Fruit fly (Drosophila melanogaster) whole organism, embryonic: ENCODE results near the gene CG14535.

Experiments
- Ada2b ChIP-seq: fragments of 200-800 bp; sonication (Bioruptor generic); IDR thresholded peaks from 2 replicates; pipeline ENCODE4 v1.3.6; 2022; ENCODE audit warnings: missing biosample characterization, missing genetic modification characterization
- Aef1 ChIP-seq: fragments of 200-800 bp; sonication (Bioruptor generic); IDR thresholded peaks from 3 replicates; pipeline ENCODE4 v1.3.6; 2022; ENCODE audit warnings: missing biosample characterization, missing genetic modification characterization
- B-H2 ChIP-seq: fragments of 200-800 bp; sonication (Bioruptor generic); optimal IDR thresholded peaks from 2 replicates; lab custom pipeline; 2018; ENCODE audit warnings: missing biosample characterization, mild to moderate bottlenecking, missing genetic modification characterization
- BEAF-32 ChIP-seq: fragments of 200-800 bp; sonication (Bioruptor generic); optimal IDR thresholded peaks from 3 replicates; lab custom pipeline; 2017; ENCODE audit warnings: missing biosample characterization, missing genetic modification characterization, mild to moderate bottlenecking, moderate library complexity, missing genetic modification reagents
- CG11247 ChIP-seq: fragments of 200-800 bp; sonication (Bioruptor generic); IDR thresholded peaks from 2 replicates; pipeline ENCODE4 v1.3.6; 2022; ENCODE audit warnings: missing biosample characterization, missing genetic modification characterization
- CG12299 ChIP-seq: fragments of 200-800 bp; sonication (Bioruptor generic); optimal IDR thresholded peaks from 2 replicates; lab custom pipeline; 2018; ENCODE audit warnings: missing biosample characterization, mild to moderate bottlenecking, missing genetic modification characterization
- CG12769 ChIP-seq: fragments of 200-800 bp; sonication (Bioruptor generic); optimal IDR thresholded peaks from 2 replicates; lab custom pipeline; 2019; ENCODE audit warnings: missing biosample characterization, mild to moderate bottlenecking, missing genetic modification characterization, moderate library complexity
- CG17361 ChIP-seq: fragments of 200-800 bp; sonication (Bioruptor generic); IDR thresholded peaks from 3 replicates; pipeline ENCODE4 v1.3.6; 2022; ENCODE audit warnings: missing biosample characterization, missing genetic modification characterization
- CG1792 ChIP-seq: fragments of 200-800 bp; sonication (Bioruptor generic); optimal IDR thresholded peaks from 2 replicates; lab custom pipeline; 2016; ENCODE audit warnings: missing biosample characterization, missing genetic modification characterization
- CG31388 ChIP-seq: fragments of 200-800 bp; sonication (Bioruptor generic); optimal IDR thresholded peaks from 2 replicates; lab custom pipeline; 2016; ENCODE audit warnings: missing biosample characterization, missing genetic modification characterization
- CG31441 ChIP-seq: fragments of 200-800 bp; sonication (Bioruptor generic); IDR thresholded peaks from 2 replicates; pipeline ENCODE4 v1.3.6; 2022; ENCODE audit warnings: missing biosample characterization, missing genetic modification characterization
- CG4360 ChIP-seq: fragments of 200-800 bp; sonication (Bioruptor generic); IDR thresholded peaks from 2 replicates; pipeline ENCODE4 v1.3.6; 2022; ENCODE audit warnings: missing biosample characterization, missing genetic modification characterization
- CG7745 ChIP-seq: fragments of 200-800 bp; sonication (Bioruptor generic); optimal IDR thresholded peaks from 2 replicates; lab custom pipeline; 2018; ENCODE audit warnings: missing biosample characterization, mild to moderate bottlenecking, missing genetic modification characterization, moderate library complexity
- CG7963 ChIP-seq: fragments of 200-800 bp; sonication (Bioruptor generic); IDR thresholded peaks from 3 replicates; pipeline ENCODE4 v1.3.6; 2022; ENCODE audit warnings: missing biosample characterization, missing genetic modification characterization; ENCODE audit not compliant: partially characterized antibody
- CG9215 ChIP-seq: fragments of 200-800 bp; sonication (Bioruptor generic); IDR thresholded peaks from 2 replicates; pipeline ENCODE4 v1.3.6; 2022; ENCODE audit warnings: missing biosample characterization, missing genetic modification characterization
- CoRest ChIP-seq: fragments of 200-800 bp; sonication (Bioruptor generic); optimal IDR thresholded peaks from 3 replicates; lab custom pipeline; 2018; ENCODE audit warnings: missing biosample characterization, mild to moderate bottlenecking, missing genetic modification characterization, moderate library complexity
- CrebB ChIP-seq: fragments of 200-800 bp; sonication (Bioruptor generic); optimal IDR thresholded peaks from 3 replicates; lab custom pipeline; 2018; ENCODE audit warnings: missing biosample characterization, mild to moderate bottlenecking, missing genetic modification characterization
- Dbx ChIP-seq: fragments of 200-800 bp; sonication (Bioruptor generic); IDR thresholded peaks from 3 replicates; pipeline ENCODE4 v1.3.6; 2022; ENCODE audit warnings: missing biosample characterization, missing genetic modification characterization
- ERR ChIP-seq: fragments of 200-800 bp; sonication (Bioruptor generic); optimal IDR thresholded peaks from 2 replicates; lab custom pipeline; 2016; ENCODE audit warnings: missing biosample characterization, missing genetic modification characterization
- Eip74EF ChIP-seq, 2 experiments: fragments of 200-800 bp in 1 of 2; fragments of >200 bp in 1 of 2; sonication (Bioruptor generic) in 1 of 2; optimal IDR thresholded peaks; 2 replicates each; lab custom pipeline; 2017 to 2019; ENCODE audit warnings: missing biosample characterization in 2 of 2, missing genetic modification characterization in 2 of 2, mild to moderate bottlenecking in 1 of 2, moderate library complexity in 1 of 2
- Max ChIP-seq: fragments of 200-800 bp; sonication (Bioruptor generic); optimal IDR thresholded peaks from 2 replicates; lab custom pipeline; 2016; ENCODE audit warnings: missing biosample characterization, mild to moderate bottlenecking, missing genetic modification characterization
- NFAT ChIP-seq: fragments of 200-800 bp; sonication (Bioruptor generic); IDR thresholded peaks from 2 replicates; pipeline ENCODE4 v1.3.6; 2022; ENCODE audit warnings: missing biosample characterization, missing genetic modification characterization
- Oli ChIP-seq: fragments of 200-800 bp; sonication (Bioruptor generic); optimal IDR thresholded peaks from 2 replicates; lab custom pipeline; 2018; ENCODE audit warnings: missing biosample characterization, mild to moderate bottlenecking, missing genetic modification characterization, moderate library complexity
- PHDP ChIP-seq: fragments of 200-800 bp; sonication (Bioruptor generic); optimal IDR thresholded peaks from 3 replicates; lab custom pipeline; 2018; ENCODE audit warnings: missing biosample characterization, mild to moderate bottlenecking, missing genetic modification characterization, moderate library complexity
- Scr ChIP-seq: fragments of 200-800 bp; sonication (Bioruptor generic); IDR thresholded peaks from 2 replicates; pipeline ENCODE4 v1.3.6; 2022; ENCODE audit warnings: missing biosample characterization, missing genetic modification characterization; ENCODE audit not compliant: partially characterized antibody
- Sox100B ChIP-seq: fragments of 200-800 bp; sonication (Bioruptor generic); optimal IDR thresholded peaks from 3 replicates; lab custom pipeline; 2018; ENCODE audit warnings: missing biosample characterization, mild to moderate bottlenecking, missing genetic modification characterization
- Stat92E ChIP-seq, 3 experiments: fragments of >200 bp in 2 of 3; fragments of 200-800 bp in 1 of 3; sonication (Bioruptor generic) in 1 of 3; optimal IDR thresholded peaks; 2 replicates each; lab custom pipeline; 2017 to 2019; ENCODE audit warnings: missing biosample characterization in 3 of 3, missing genetic modification characterization in 3 of 3, mild to moderate bottlenecking in 1 of 3, moderate library complexity in 1 of 3
- TFAM ChIP-seq: fragments of 200-800 bp; sonication (Bioruptor generic); optimal IDR thresholded peaks from 2 replicates; lab custom pipeline; 2017; ENCODE audit warnings: missing biosample characterization, missing genetic modification characterization, inconsistent platforms
- Taf1 ChIP-seq: fragments of 200-800 bp; sonication (Bioruptor generic); IDR thresholded peaks from 2 replicates; pipeline ENCODE4 v1.3.6; 2022; ENCODE audit warnings: missing biosample characterization, missing genetic modification characterization
- Usf ChIP-seq: fragments of 200-800 bp; sonication (Bioruptor generic); optimal IDR thresholded peaks from 2 replicates; lab custom pipeline; 2017; ENCODE audit warnings: missing genotype, missing biosample characterization, missing genetic modification characterization
- Xbp1 ChIP-seq: fragments of 200-800 bp; sonication (Bioruptor generic); optimal IDR thresholded peaks from 3 replicates; lab custom pipeline; 2016; ENCODE audit warnings: missing biosample characterization, mild to moderate bottlenecking, missing genetic modification characterization
- amos ChIP-seq: fragments of 200-800 bp; sonication (Bioruptor generic); IDR thresholded peaks from 2 replicates; pipeline ENCODE4 v1.3.6; 2022; ENCODE audit warnings: missing biosample characterization, missing genetic modification characterization; ENCODE audit not compliant: partially characterized antibody
- ara ChIP-seq: fragments of 200-800 bp; sonication (Bioruptor generic); IDR thresholded peaks from 2 replicates; pipeline ENCODE4 v1.3.6; 2022; ENCODE audit warnings: missing biosample characterization, missing genetic modification characterization
- br ChIP-seq: fragments of >200 bp; optimal IDR thresholded peaks from 2 replicates; lab custom pipeline; 2017
- cad ChIP-seq: fragments of >200 bp; optimal IDR thresholded peaks from 2 replicates; lab custom pipeline; 2017; ENCODE audit warnings: missing biosample characterization, missing genetic modification characterization
- chinmo ChIP-seq: fragments of 200-800 bp; sonication (Bioruptor generic); IDR thresholded peaks from 4 replicates; pipeline ENCODE4 v1.3.6; 2022; ENCODE audit warnings: missing biosample characterization, missing genetic modification characterization; ENCODE audit not compliant: partially characterized antibody
- danr ChIP-seq: fragments of 200-800 bp; sonication (Bioruptor generic); IDR thresholded peaks from 2 replicates; pipeline ENCODE4 v1.3.6; 2022; ENCODE audit warnings: missing biosample characterization, missing genetic modification characterization
- fru ChIP-seq: fragments of >200 bp; optimal IDR thresholded peaks from 2 replicates; lab custom pipeline; 2017
- grau ChIP-seq: fragments of 200-800 bp; optimal IDR thresholded peaks from 3 replicates; lab custom pipeline; 2019; ENCODE audit warnings: missing biosample characterization, mild to moderate bottlenecking, missing genetic modification characterization, moderate library complexity
- nerfin-1 ChIP-seq: fragments of 200-800 bp; sonication (Bioruptor generic); optimal IDR thresholded peaks from 3 replicates; lab custom pipeline; 2019; ENCODE audit warnings: missing biosample characterization, mild to moderate bottlenecking, missing genetic modification characterization, moderate library complexity
- otp ChIP-seq: fragments of 200-800 bp; sonication (Bioruptor generic); IDR thresholded peaks from 3 replicates; pipeline ENCODE4, ENCODE4 v1.3.6; 2022; ENCODE audit warnings: missing biosample characterization, missing genetic modification characterization
- pnt ChIP-seq: fragments of 200-800 bp; sonication (Bioruptor generic); optimal IDR thresholded peaks from 3 replicates; lab custom pipeline; 2016; ENCODE audit warnings: missing biosample characterization, missing genetic modification characterization
- prd ChIP-seq, 3 experiments: fragments of >200 bp in 2 of 3; fragments of 200-800 bp in 1 of 3; sonication (Bioruptor generic) in 1 of 3; optimal IDR thresholded peaks in 2 of 3; IDR thresholded peaks in 1 of 3; 2 replicates in 2 of 3; 3 replicates in 1 of 3; pipeline versions ENCODE4 v1.3.6 to Lab custom; 2017 to 2022; ENCODE audit warnings: missing biosample characterization in 1 of 3, missing genetic modification characterization in 1 of 3
- sc ChIP-seq, 3 experiments: fragments of >200 bp in 2 of 3; fragments of 200-800 bp in 1 of 3; sonication (Bioruptor generic) in 1 of 3; optimal IDR thresholded peaks; 2 replicates in 2 of 3; 3 replicates in 1 of 3; lab custom pipeline; 2017; ENCODE audit warnings: mild to moderate bottlenecking in 1 of 3, missing biosample characterization in 1 of 3, missing genetic modification characterization in 1 of 3, missing genetic modification reagents in 1 of 3
- scrt ChIP-seq: fragments of 200-800 bp; sonication (Bioruptor generic); optimal IDR thresholded peaks from 2 replicates; lab custom pipeline; 2018; ENCODE audit warnings: missing biosample characterization, mild to moderate bottlenecking, missing genetic modification characterization, moderate library complexity
- unpg ChIP-seq: fragments of 200-800 bp; sonication (Bioruptor generic); optimal IDR thresholded peaks from 3 replicates; lab custom pipeline; 2018; ENCODE audit warnings: missing biosample characterization, mild to moderate bottlenecking, missing genetic modification characterization, moderate library complexity
- zen2 ChIP-seq: fragments of 200-800 bp; sonication (Bioruptor generic); IDR thresholded peaks from 3 replicates; pipeline ENCODE4 v1.3.6; 2022; ENCODE audit warnings: missing biosample characterization, missing genetic modification characterization; ENCODE audit not compliant: partially characterized antibody
- zfh1 ChIP-seq: fragments of 200-800 bp; sonication (Bioruptor generic); IDR thresholded peaks from 3 replicates; pipeline ENCODE4 v1.3.6; 2022; ENCODE audit warnings: missing biosample characterization, missing genetic modification characterization

Gene CG14535

DNA sequence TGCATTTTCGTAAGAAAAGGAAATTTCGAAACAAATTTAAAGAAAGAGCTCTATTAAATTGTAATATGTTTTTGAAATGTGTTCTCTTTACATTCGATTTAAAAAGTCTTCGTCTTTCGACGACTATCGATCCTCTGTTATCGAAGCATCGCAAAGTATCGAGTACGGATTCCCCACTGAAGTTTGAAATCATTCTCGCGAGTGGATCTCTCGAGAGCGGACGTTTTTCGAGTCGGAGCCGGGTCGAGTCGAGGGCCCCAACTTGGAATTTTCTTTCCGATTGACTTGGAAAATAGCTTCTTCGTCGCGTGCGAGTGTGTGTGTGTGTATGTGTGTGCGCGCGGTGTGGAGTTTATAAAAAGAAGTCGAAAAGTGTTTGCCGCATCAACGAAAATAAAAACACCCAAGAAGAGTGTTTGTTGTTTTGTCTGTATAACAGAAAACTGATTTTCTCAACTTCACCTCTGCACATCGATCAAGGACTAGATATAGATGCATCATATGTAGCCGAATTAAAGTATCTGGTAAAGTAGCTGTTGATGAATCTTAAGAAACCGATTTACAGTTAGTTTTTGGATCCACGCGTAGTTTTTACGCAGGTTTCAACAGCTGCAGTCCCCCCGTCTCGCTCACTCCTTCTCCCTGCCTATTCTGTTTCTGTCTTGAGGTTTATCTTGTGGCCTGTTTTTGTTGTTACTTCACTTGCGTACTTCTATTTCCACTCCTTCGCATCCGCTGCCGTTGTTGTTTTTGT lies 43.8 kb downstream of the CG14535 start, which contains the start of gene LanB1 (continued):
- TF ChIP-seq nerfin-1 (tag; lab: Kevin White, UChicago) (no peak), sc (optimal IDR thresholded peaks at IDR 0.05; lab: Kevin White, UChicago) (no peak), sc (GFP tag; optimal IDR thresholded peaks at IDR 0.05; lab: Kevin White, UChicago) (no peak), Scr (GFP tag; lab: Robert Waterston, UW) (peak; percentile 32; the same call in 1 of the 2 replicates), ERR (GFP tag; lab: Kevin White, UChicago) (no peak), scrt (GFP tag; lab: Kevin White, UChicago) (no peak), br (lab: Kevin White, UChicago) (no peak), Usf (GFP tag; lab: Kevin White, UChicago) (no peak), CG31441 (no peak), Eip74EF (GFP tag; optimal IDR thresholded peaks at IDR 0.05; lab: Kevin White, UChicago) (no peak), otp (GFP tag; lab: Robert Waterston, UW) (no peak), ara (GFP tag; lab: Robert Waterston, UW) (peak; percentile 29; the same call in 1 of the 2 replicates), CrebB (tag; lab: Kevin White, UChicago) (peak; percentile 27), CG7745 (tag; lab: Kevin White, UChicago) (no peak), CG12299 (tag; lab: Kevin White, UChicago) (no peak), B-H2 (GFP tag; lab: Kevin White, UChicago) (no peak), fru (no peak), CG4360 (peak; percentile 97), Oli (tag; lab: Kevin White, UChicago) (no peak), zen2 (GFP tag; lab: Robert Waterston, UW) (peak; percentile 61), CG7963 (GFP tag; lab: Robert Waterston, UW) (peak; percentile 57; the same call in 1 of the 3 replicates), amos (GFP tag; lab: Robert Waterston, UW) (peak; percentile 63; the same call in 1 of the 2 replicates), PHDP (tag; lab: Kevin White, UChicago) (no peak), CG9215 (GFP tag; lab: Robert Waterston, UW) (no peak), Sox100B (GFP tag; lab: Kevin White, UChicago) (no peak), CG11247 (GFP tag; lab: Robert Waterston, UW) (no peak), CG1792 (GFP tag; lab: Kevin White, UChicago) (no peak), CoRest (tag; lab: Kevin White, UChicago) (no peak), cad (no peak), danr (no peak), prd (optimal IDR thresholded peaks at IDR 0.05; lab: Kevin White, UChicago) (no peak), prd (GFP tag; IDR thresholded peaks at IDR 0.05; lab: Robert Waterston, UW) (0 out of 3 replicates have a peak, but pooled peaks have one; percentile 8), zfh1 (GFP tag; lab: Robert Waterston, UW) (no peak; the same call in 2 of the 3 replicates), Aef1 (GFP tag; lab: Robert Waterston, UW) (no peak), chinmo (0 out of 4 replicates have a peak, but pooled peaks have one; percentile 47), Taf1 (GFP tag; lab: Robert Waterston, UW) (no peak), Ada2b (no peak), CG17361 (no peak), pnt (GFP tag; lab: Kevin White, UChicago) (no peak), Max (GFP tag; lab: Kevin White, UChicago) (no peak), CG31388 (GFP tag; lab: Kevin White, UChicago) (no peak), Dbx (GFP tag; lab: Robert Waterston, UW) (0 out of 3 replicates have a peak, but pooled peaks have one; percentile 27), BEAF-32 (peak; percentile 59), unpg (no peak), TFAM (no peak), CG12769 (tag; lab: Kevin White, UChicago) (peak; percentile 35), NFAT (GFP tag; lab: Robert Waterston, UW) (peak; percentile 59), grau (tag; lab: Kevin White, UChicago) (no peak), Xbp1 (GFP tag; lab: Kevin White, UChicago) (no peak), Stat92E (GFP tag; optimal IDR thresholded peaks at IDR 0.05; lab: Kevin White, UChicago) (peak in 1 of 3 experiments; percentile 65)
